Worm (Caenorhabditis elegans) whole organism, young adult: ENCODE measurements around the gene gbb-2.
A peak's percentile ranks its signal among the peaks of the same experiment; 100 is the strongest.

ENCODE experiments used
- B0261.1 ChIP-seq: sonication (generic microtip); optimal IDR thresholded peaks from 2 replicates; lab custom pipeline; 2016; ENCODE audit warnings: mild to moderate bottlenecking, missing genetic modification characterization, moderate library complexity, missing compliant biosample characterization
- B0336.3 ChIP-seq: fragments of 200-800 bp; sonication (Bioruptor generic); IDR thresholded peaks from 2 replicates; pipeline ENCODE4 v1.3.6; 2022; ENCODE audit warnings: missing genetic modification characterization, missing compliant biosample characterization
- C06A6.2 ChIP-seq: fragments of 200-800 bp; sonication (Bioruptor generic); conservative IDR thresholded peaks from 2 replicates; pipeline ENCODE4 v1.3.6; 2022; ENCODE audit warnings: missing genetic modification characterization, missing compliant biosample characterization
- C17E4.6 ChIP-seq: fragments of 200-800 bp; sonication (Bioruptor generic); IDR thresholded peaks from 2 replicates; pipeline ENCODE4 v1.3.6; 2022; ENCODE audit warnings: missing genetic modification reagents, missing genetic modification characterization, missing compliant biosample characterization
- F10E7.11 ChIP-seq: sonication (generic microtip); optimal IDR thresholded peaks from 2 replicates; lab custom pipeline; 2017; ENCODE audit warnings: mild to moderate bottlenecking, missing genetic modification characterization, moderate library complexity, missing compliant biosample characterization
- F49E8.2 ChIP-seq: sonication (generic microtip); optimal IDR thresholded peaks from 3 replicates; lab custom pipeline; 2017; ENCODE audit warnings: missing genetic modification characterization, mild to moderate bottlenecking, missing compliant biosample characterization, antibody characterized with exemption, moderate library complexity; ENCODE audit not compliant: insufficient read depth
- F55B11.4 ChIP-seq: sonication (generic microtip); optimal IDR thresholded peaks from 2 replicates; lab custom pipeline; 2016; ENCODE audit warnings: missing compliant biosample characterization, missing genetic modification characterization, borderline replicate concordance; ENCODE audit not compliant: insufficient read depth
- K11D2.4 ChIP-seq: fragments of 200-800 bp; sonication (Bioruptor generic); IDR thresholded peaks from 2 replicates; pipeline ENCODE4 v1.3.6; 2022; ENCODE audit warnings: missing genetic modification reagents, missing genetic modification characterization, missing compliant biosample characterization
- T26A5.8 ChIP-seq: sonication (generic microtip); optimal IDR thresholded peaks from 2 replicates; lab custom pipeline; 2016; ENCODE audit warnings: missing genetic modification characterization, missing compliant biosample characterization
- Y56A3A.18 ChIP-seq: fragments of 200-800 bp; sonication (Bioruptor generic); IDR thresholded peaks from 2 replicates; pipeline ENCODE4 v1.3.6; 2022; ENCODE audit warnings: missing genetic modification reagents, missing genetic modification characterization, missing compliant biosample characterization
- Y95B8A.8 ChIP-seq: fragments of 200-800 bp; sonication (Bioruptor generic); IDR thresholded peaks from 2 replicates; pipeline ENCODE4 v1.3.6; 2022; ENCODE audit warnings: missing genetic modification reagents, missing genetic modification characterization, missing compliant biosample characterization
- aptf-2 ChIP-seq: fragments of 200-800 bp; sonication (Bioruptor generic); conservative IDR thresholded peaks from 2 replicates; pipeline ENCODE4 v1.3.6; 2022; ENCODE audit warnings: missing genetic modification reagents, missing genetic modification characterization, missing compliant biosample characterization
- aptf-3 ChIP-seq: fragments of 200-800 bp; sonication (Bioruptor generic); IDR thresholded peaks from 2 replicates; pipeline ENCODE4 v1.3.6; 2022; ENCODE audit warnings: missing genetic modification characterization, missing compliant biosample characterization
- athp-1 ChIP-seq: sonication (generic microtip); optimal IDR thresholded peaks from 2 replicates; lab custom pipeline; 2017; ENCODE audit warnings: mild to moderate bottlenecking, missing genetic modification characterization, missing compliant biosample characterization
- attf-5 ChIP-seq: fragments of 200-800 bp; sonication (Bioruptor generic); optimal IDR thresholded peaks from 2 replicates; lab custom pipeline; 2018; ENCODE audit warnings: mild to moderate bottlenecking, missing genetic modification characterization, missing compliant biosample characterization
- attf-6 ChIP-seq: fragments of 200-800 bp; sonication (Bioruptor generic); IDR thresholded peaks from 2 replicates; pipeline ENCODE4 v1.3.6; 2022; ENCODE audit warnings: missing genetic modification reagents, missing genetic modification characterization, missing compliant biosample characterization
- ccch-3 ChIP-seq: fragments of 200-800 bp; sonication (Bioruptor generic); optimal IDR thresholded peaks from 2 replicates; lab custom pipeline; 2018; ENCODE audit warnings: mild to moderate bottlenecking, missing genetic modification characterization, missing compliant biosample characterization
- cebp-2 ChIP-seq: fragments of 200-800 bp; sonication (Bioruptor generic); IDR thresholded peaks from 2 replicates; pipeline ENCODE4 v1.3.6; 2022; ENCODE audit warnings: missing genetic modification characterization, missing compliant biosample characterization
- ceh-91 ChIP-seq: fragments of 200-800 bp; sonication (Bioruptor generic); IDR thresholded peaks from 2 replicates; pipeline ENCODE4 v1.3.6; 2022; ENCODE audit warnings: missing genetic modification reagents, missing genetic modification characterization, missing compliant biosample characterization
- dpff-1 ChIP-seq: sonication (generic microtip); optimal IDR thresholded peaks from 2 replicates; lab custom pipeline; 2017; ENCODE audit warnings: mild to moderate bottlenecking, missing genetic modification characterization, missing compliant biosample characterization
- ekl-4 ChIP-seq: fragments of 200-800 bp; sonication (Bioruptor generic); IDR thresholded peaks from 2 replicates; pipeline ENCODE4 v1.3.6; 2022; ENCODE audit warnings: missing genetic modification reagents, missing genetic modification characterization, missing compliant biosample characterization
- gei-17 ChIP-seq: fragments of 200-800 bp; sonication (Bioruptor generic); optimal IDR thresholded peaks from 2 replicates; lab custom pipeline; 2018; ENCODE audit warnings: mild to moderate bottlenecking, missing genetic modification characterization, missing compliant biosample characterization
- him-1 ChIP-seq: sonication (generic microtip); optimal IDR thresholded peaks from 2 replicates; lab custom pipeline; 2016; ENCODE audit warnings: missing genotype, missing genetic modification reagents, missing genetic modification characterization, missing compliant biosample characterization
- hlh-12 ChIP-seq: sonication (generic microtip); optimal IDR thresholded peaks from 2 replicates; lab custom pipeline; 2016; ENCODE audit warnings: missing genetic modification characterization, missing compliant biosample characterization
- hmg-1.2 ChIP-seq: fragments of 200-800 bp; sonication (Bioruptor generic); IDR thresholded peaks from 2 replicates; pipeline ENCODE4 v1.3.6; 2022; ENCODE audit warnings: missing genetic modification reagents, missing genetic modification characterization, missing compliant biosample characterization
- let-526 ChIP-seq: fragments of 200-800 bp; sonication (Bioruptor generic); IDR thresholded peaks from 2 replicates; pipeline ENCODE4 v1.3.6; 2022; ENCODE audit warnings: missing genetic modification reagents, missing genetic modification characterization, missing compliant biosample characterization
- lin-40 ChIP-seq: sonication (generic microtip); optimal IDR thresholded peaks from 2 replicates; lab custom pipeline; 2016; ENCODE audit warnings: missing genetic modification characterization, mild to moderate bottlenecking, missing compliant biosample characterization, missing genotype, missing genetic modification reagents
- madf-3 ChIP-seq: fragments of 200-800 bp; sonication (Bioruptor generic); IDR thresholded peaks from 2 replicates; pipeline ENCODE4 v1.3.6; 2022; ENCODE audit warnings: missing genetic modification reagents, missing genetic modification characterization, missing compliant biosample characterization
- madf-6 ChIP-seq: fragments of 200-800 bp; sonication (Bioruptor generic); IDR thresholded peaks from 2 replicates; pipeline ENCODE4 v1.3.6; 2022; ENCODE audit warnings: missing genetic modification reagents, missing genetic modification characterization, missing compliant biosample characterization
- mcd-1 ChIP-seq: fragments of 200-800 bp; sonication (Bioruptor generic); IDR thresholded peaks from 2 replicates; pipeline ENCODE4 v1.3.6; 2022; ENCODE audit warnings: missing genetic modification reagents, missing genetic modification characterization, missing compliant biosample characterization
- mes-4 ChIP-seq: sonication (generic microtip); optimal IDR thresholded peaks from 2 replicates; lab custom pipeline; 2016; ENCODE audit warnings: missing genotype, missing genetic modification characterization, missing compliant biosample characterization
- mxl-1 ChIP-seq: sonication (generic microtip); optimal IDR thresholded peaks from 2 replicates; lab custom pipeline; 2016; ENCODE audit warnings: missing genetic modification characterization, missing compliant biosample characterization
- nfya-1 ChIP-seq: sonication (generic microtip); optimal IDR thresholded peaks from 2 replicates; lab custom pipeline; 2017; ENCODE audit warnings: antibody characterized with exemption, missing compliant biosample characterization, missing genetic modification characterization, borderline replicate concordance; ENCODE audit not compliant: insufficient read depth
- nfya-2 ChIP-seq: fragments of 200-800 bp; sonication (Bioruptor generic); IDR thresholded peaks from 2 replicates; pipeline ENCODE4 v1.3.6; 2022; ENCODE audit warnings: missing genetic modification reagents, missing genetic modification characterization, missing compliant biosample characterization
- nhr-179 ChIP-seq: sonication (generic microtip); optimal IDR thresholded peaks from 2 replicates; lab custom pipeline; 2016; ENCODE audit warnings: mild to moderate bottlenecking, missing genetic modification characterization, missing compliant biosample characterization
- nhr-80 ChIP-seq: sonication (generic microtip); optimal IDR thresholded peaks from 2 replicates; lab custom pipeline; 2016; ENCODE audit warnings: missing genetic modification characterization, missing compliant biosample characterization
- rcor-1 ChIP-seq: fragments of 200-800 bp; sonication (Bioruptor generic); IDR thresholded peaks from 2 replicates; pipeline ENCODE4 v1.3.6; 2022; ENCODE audit warnings: missing genetic modification reagents, missing genetic modification characterization, missing compliant biosample characterization
- rpc-1 ChIP-seq, 2 experiments: fragments of 150-350 bp in 1 of 2; sonication (generic microtip) in 1 of 2; optimal IDR thresholded peaks; 2 replicates each; lab custom pipeline; 2014 to 2018; ENCODE audit warnings: missing biosample characterization in 1 of 2, missing genetic modification characterization in 1 of 2, missing genetic modification reagents in 1 of 2, missing genotype in 1 of 2
- snpc-1.1 ChIP-seq: sonication (generic microtip); optimal IDR thresholded peaks from 2 replicates; lab custom pipeline; 2017; ENCODE audit warnings: missing genetic modification characterization, mild to moderate bottlenecking, missing compliant biosample characterization, antibody characterized with exemption, moderate library complexity, missing genotype, missing genetic modification reagents; ENCODE audit not compliant: insufficient read depth
- snpc-1.3 ChIP-seq: sonication (generic microtip); optimal IDR thresholded peaks from 2 replicates; lab custom pipeline; 2017; ENCODE audit warnings: missing genetic modification characterization, mild to moderate bottlenecking, missing compliant biosample characterization, antibody characterized with exemption, moderate library complexity, missing genotype, missing genetic modification reagents; ENCODE audit not compliant: insufficient read depth
- snpc-3.4 ChIP-seq: sonication (generic microtip); optimal IDR thresholded peaks from 2 replicates; lab custom pipeline; 2017; ENCODE audit warnings: missing genetic modification characterization, mild to moderate bottlenecking, missing compliant biosample characterization, antibody characterized with exemption, moderate library complexity, missing genotype, missing genetic modification reagents
- sptf-2 ChIP-seq: fragments of 200-800 bp; sonication (Bioruptor generic); optimal IDR thresholded peaks from 2 replicates; lab custom pipeline; 2018; ENCODE audit warnings: mild to moderate bottlenecking, missing genetic modification characterization, missing compliant biosample characterization
- tbp1 ChIP-seq: fragments of 200-800 bp; sonication (Bioruptor generic); optimal IDR thresholded peaks from 2 replicates; lab custom pipeline; 2018; ENCODE audit warnings: mild to moderate bottlenecking, missing genetic modification characterization, missing compliant biosample characterization
- tlf-1 ChIP-seq: fragments of 200-800 bp; sonication (Bioruptor generic); optimal IDR thresholded peaks from 2 replicates; lab custom pipeline; 2018; ENCODE audit warnings: mild to moderate bottlenecking, missing genetic modification characterization, missing compliant biosample characterization
- zfh-2 ChIP-seq: fragments of 200-800 bp; sonication (Bioruptor generic); conservative IDR thresholded peaks from 2 replicates; pipeline ENCODE4 v1.3.6; 2022; ENCODE audit warnings: missing genetic modification reagents, missing genetic modification characterization, missing compliant biosample characterization
- zim-3 ChIP-seq: sonication (generic microtip); optimal IDR thresholded peaks from 2 replicates; lab custom pipeline; 2017; ENCODE audit warnings: mild to moderate bottlenecking, missing genetic modification characterization, moderate library complexity, missing compliant biosample characterization
- ztf-26 ChIP-seq: sonication (generic microtip); optimal IDR thresholded peaks from 2 replicates; lab custom pipeline; 2017; ENCODE audit warnings: missing genetic modification characterization, missing compliant biosample characterization
- ztf-6 ChIP-seq: fragments of 200-800 bp; sonication (Bioruptor generic); IDR thresholded peaks from 2 replicates; pipeline ENCODE4 v1.3.6; 2022; ENCODE audit warnings: missing genetic modification reagents, missing genetic modification characterization, missing compliant biosample characterization

Gene gbb-2

DNA sequence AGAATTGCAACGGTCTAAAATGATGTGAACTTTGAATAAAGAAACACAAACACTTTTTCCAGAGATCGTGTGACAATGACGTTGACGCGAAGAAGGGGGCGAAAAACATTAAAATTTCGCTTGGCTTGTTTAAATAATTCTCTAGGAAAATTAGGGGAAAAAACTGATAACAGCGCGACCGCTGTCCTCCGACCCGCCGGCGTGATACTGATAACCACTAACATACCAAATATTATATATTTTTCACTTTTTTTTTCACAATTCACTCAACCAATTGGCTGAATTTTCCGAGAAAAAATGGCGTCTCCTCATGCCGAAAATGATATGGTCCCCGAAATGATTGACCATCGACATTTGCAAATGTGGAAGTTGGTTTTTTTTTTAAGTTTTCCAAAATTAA, 56.7 kb downstream of the gbb-2 start:
- TF ChIP-seq lin-40 (peak; percentile 52), ztf-26 (no peak), dpff-1 (peak; percentile 7), ztf-6 (GFP tag; lab: Robert Waterston, UW) (no peak), nfya-1 (tag; lab: Kevin White, UChicago) (no peak), cebp-2 (GFP tag; lab: Robert Waterston, UW) (no peak), hlh-12 (tag; lab: Kevin White, UChicago) (no peak), T26A5.8 (tag; lab: Kevin White, UChicago) (no peak), B0336.3 (GFP tag; lab: Robert Waterston, UW) (peak; percentile 72), C17E4.6 (GFP tag; lab: Robert Waterston, UW) (0 out of 2 replicates have a peak, but pooled peaks have one; percentile 16), aptf-3 (GFP tag; lab: Robert Waterston, UW) (no peak), Y95B8A.8 (GFP tag; lab: Robert Waterston, UW) (peak; percentile 70; the same call in 1 of the 2 replicates), mes-4 (tag; lab: Kevin White, UChicago) (peak; percentile 38), K11D2.4 (GFP tag; lab: Robert Waterston, UW) (no peak), tlf-1 (GFP tag; lab: Kevin White, UChicago) (no peak), B0261.1 (no peak), tbp1 (GFP tag; lab: Kevin White, UChicago) (peak; percentile 43), rpc-1 (optimal IDR thresholded peaks at IDR 0.05; lab: Kevin White, UChicago) (no peak), rpc-1 (tag; optimal IDR thresholded peaks at IDR 0.05; lab: Kevin White, UChicago) (no peak), F10E7.11 (peak; percentile 51), let-526 (GFP tag; lab: Robert Waterston, UW) (no peak), ekl-4 (GFP tag; lab: Robert Waterston, UW) (no peak; the same call in 1 of the 2 replicates), ccch-3 (GFP tag; lab: Kevin White, UChicago) (no peak), gei-17 (GFP tag; lab: Kevin White, UChicago) (no peak), ceh-91 (GFP tag; lab: Robert Waterston, UW) (peak; percentile 22), F55B11.4 (tag; lab: Kevin White, UChicago) (no peak), F49E8.2 (tag; lab: Kevin White, UChicago) (peak; percentile 41), snpc-1.1 (tag; lab: Kevin White, UChicago) (no peak), snpc-3.4 (tag; lab: Kevin White, UChicago) (no peak), hmg-1.2 (GFP tag; lab: Robert Waterston, UW) (peak; percentile 33; the same call in 1 of the 2 replicates), him-1 (tag; lab: Kevin White, UChicago) (no peak), madf-6 (peak; percentile 46; the same call in 1 of the 2 replicates), aptf-2 (GFP tag; lab: Robert Waterston, UW) (no peak), rcor-1 (peak; percentile 39; the same call in 1 of the 2 replicates), mcd-1 (peak; percentile 38; the same call in 1 of the 2 replicates), sptf-2 (GFP tag; lab: Kevin White, UChicago) (no peak), mxl-1 (tag; lab: Kevin White, UChicago) (no peak), athp-1 (no peak), nfya-2 (no peak), nhr-80 (tag; lab: Kevin White, UChicago) (peak; percentile 80), zim-3 (tag; lab: Kevin White, UChicago) (no peak), snpc-1.3 (tag; lab: Kevin White, UChicago) (no peak), C06A6.2 (no peak), zfh-2 (GFP tag; lab: Robert Waterston, UW) (no peak), madf-3 (GFP tag; lab: Robert Waterston, UW) (no peak), nhr-179 (no peak), Y56A3A.18 (no peak), attf-5 (GFP tag; lab: Kevin White, UChicago) (peak; percentile 42), attf-6 (no peak; the same call in 1 of the 2 replicates)
